Worm (Caenorhabditis elegans): ENCODE data around the gene dlc-3.

Gene dlc-3

ce11 chrIV:16391470-16391869, 40.6 kb upstream of the dlc-3 start:
- TF ChIP-seq nhr-25 (tag; optimal IDR thresholded peaks at IDR 0.05): no peak
- TF ChIP-seq egl-5 (tag; optimal IDR thresholded peaks at IDR 0.05): no peak
- no peak for TF ChIP-seq ztf-11 (tag; optimal IDR thresholded peaks at IDR 0.05)
- no peak for TF ChIP-seq nhr-11 (tag; optimal IDR thresholded peaks at IDR 0.05)
- no peak for TF ChIP-seq zag-1 (tag; optimal IDR thresholded peaks at IDR 0.05)
- TF ChIP-seq nhr-43 (tag; optimal IDR thresholded peaks at IDR 0.05; ENCODE audit: poor library complexity, severe bottlenecking): no peak

- TF ChIP-seq ceh-28 (tag; optimal IDR thresholded peaks at IDR 0.05) (no peak), hmg-11 (tag; optimal IDR thresholded peaks at IDR 0.05) (no peak), jun-1 (tag; optimal IDR thresholded peaks at IDR 0.05) (no peak), sea-2 (GFP tag; optimal IDR thresholded peaks at IDR 0.05) (no peak), elt-3 (tag; optimal IDR thresholded peaks at IDR 0.05) (no peak), ama-1 (optimal IDR thresholded peaks at IDR 0.05) (no peak), snpc-4 (tag; optimal IDR thresholded peaks at IDR 0.05) (no peak), eor-1 (tag; optimal IDR thresholded peaks at IDR 0.05) (no peak), nhr-43 (tag; optimal IDR thresholded peaks at IDR 0.05; ENCODE audit: poor library complexity, severe bottlenecking) (no peak), ceh-16 (tag; optimal IDR thresholded peaks at IDR 0.05) (no peak), skn-1 (tag; optimal IDR thresholded peaks at IDR 0.05) (no peak), lin-15B (tag; optimal IDR thresholded peaks at IDR 0.05) (no peak), nhr-23 (tag; optimal IDR thresholded peaks at IDR 0.05) (no peak)
Observed at ce11 chrIV:16393668-16394067, 38.4 kb upstream of the dlc-3 start, which contains the start of gene Y65A5A.24. Gene Y65A5A.24, plus strand, starts transcription at chrIV:16393968.

- TF ChIP-seq nhr-12 (tag; optimal IDR thresholded peaks at IDR 0.05) (no peak), elt-1 (tag; optimal IDR thresholded peaks at IDR 0.05) (peak; percentile 68), lin-39 (tag; optimal IDR thresholded peaks at IDR 0.05) (no peak), skn-1 (tag; optimal IDR thresholded peaks at IDR 0.05) (no peak), nhr-25 (tag; optimal IDR thresholded peaks at IDR 0.05) (peak; percentile 44), ceh-82 (tag; optimal IDR thresholded peaks at IDR 0.05) (no peak), ceh-28 (tag; optimal IDR thresholded peaks at IDR 0.05) (no peak), fos-1 (tag; optimal IDR thresholded peaks at IDR 0.05) (no peak), elt-3 (tag; optimal IDR thresholded peaks at IDR 0.05) (peak in 1 of 3 experiments; percentile 47), nhr-23 (tag; optimal IDR thresholded peaks at IDR 0.05) (no peak), mml-1 (tag; optimal IDR thresholded peaks at IDR 0.05) (no peak), ZK546.5 (tag; optimal IDR thresholded peaks at IDR 0.05) (no peak), unc-62 (GFP tag; optimal IDR thresholded peaks at IDR 0.05) (peak; percentile 1), nhr-76 (tag; optimal IDR thresholded peaks at IDR 0.05) (no peak), ztf-4 (tag; optimal IDR thresholded peaks at IDR 0.05) (no peak), mdl-1 (tag; optimal IDR thresholded peaks at IDR 0.05) (no peak), egl-5 (tag; optimal IDR thresholded peaks at IDR 0.05) (no peak), nhr-237 (tag; optimal IDR thresholded peaks at IDR 0.05) (no peak), ceh-16 (tag; optimal IDR thresholded peaks at IDR 0.05) (no peak), egl-27 (tag; optimal IDR thresholded peaks at IDR 0.05) (no peak)
Observed at ce11 chrIV:16396651-16397050, 35.4 kb upstream of the dlc-3 start.

- TF ChIP-seq nhr-76 (tag; optimal IDR thresholded peaks at IDR 0.05) (no peak), lsy-12 (tag; optimal IDR thresholded peaks at IDR 0.05) (peak; percentile 20), ztf-4 (tag; optimal IDR thresholded peaks at IDR 0.05) (no peak), ZK546.5 (tag; optimal IDR thresholded peaks at IDR 0.05) (no peak), hmg-11 (tag; optimal IDR thresholded peaks at IDR 0.05) (peak; percentile 1), fkh-10 (GFP tag; optimal IDR thresholded peaks at IDR 0.05) (no peak), egl-5 (tag; optimal IDR thresholded peaks at IDR 0.05) (no peak), lin-15B (tag; optimal IDR thresholded peaks at IDR 0.05) (peak; percentile 42), nhr-25 (tag; optimal IDR thresholded peaks at IDR 0.05) (peak; percentile 42), ceh-9 (tag; optimal IDR thresholded peaks at IDR 0.05) (no peak), ceh-16 (tag; optimal IDR thresholded peaks at IDR 0.05) (no peak), elt-3 (tag; optimal IDR thresholded peaks at IDR 0.05) (peak in 1 of 3 experiments; percentile 50), nhr-23 (tag; optimal IDR thresholded peaks at IDR 0.05) (peak; percentile 4), jun-1 (tag; optimal IDR thresholded peaks at IDR 0.05) (no peak), elt-2 (tag; optimal IDR thresholded peaks at IDR 0.05) (no peak), nhr-11 (tag; optimal IDR thresholded peaks at IDR 0.05) (no peak), nhr-67 (tag; optimal IDR thresholded peaks at IDR 0.05) (no peak), nhr-77 (tag; optimal IDR thresholded peaks at IDR 0.05) (no peak), zag-1 (tag; optimal IDR thresholded peaks at IDR 0.05) (no peak), R02D3.7 (tag; optimal IDR thresholded peaks at IDR 0.05) (no peak), eor-1 (tag; optimal IDR thresholded peaks at IDR 0.05) (no peak), unc-62 (GFP tag; optimal IDR thresholded peaks at IDR 0.05) (no peak), aly-2 (tag; optimal IDR thresholded peaks at IDR 0.05) (no peak), daf-12 (tag; optimal IDR thresholded peaks at IDR 0.05) (no peak), ceh-82 (tag; optimal IDR thresholded peaks at IDR 0.05) (no peak), ceh-28 (tag; optimal IDR thresholded peaks at IDR 0.05) (no peak), ama-1 (optimal IDR thresholded peaks at IDR 0.05) (no peak), fos-1 (tag; optimal IDR thresholded peaks at IDR 0.05) (no peak), nfya-1 (tag; optimal IDR thresholded peaks at IDR 0.05; ENCODE audit: insufficient read depth) (peak; percentile 22), elt-1 (tag; optimal IDR thresholded peaks at IDR 0.05) (no peak), pqm-1 (tag; optimal IDR thresholded peaks at IDR 0.05) (no peak), lin-39 (tag; optimal IDR thresholded peaks at IDR 0.05) (peak; percentile 32), nhr-28 (tag; optimal IDR thresholded peaks at IDR 0.05) (no peak)
Observed at ce11 chrIV:16397845-16398607, 34.0 kb upstream of the dlc-3 start.

Measured in whole organism, L3 larva.